Worm (Caenorhabditis elegans): ENCODE results near the gene dhhc-13.

DNA sequence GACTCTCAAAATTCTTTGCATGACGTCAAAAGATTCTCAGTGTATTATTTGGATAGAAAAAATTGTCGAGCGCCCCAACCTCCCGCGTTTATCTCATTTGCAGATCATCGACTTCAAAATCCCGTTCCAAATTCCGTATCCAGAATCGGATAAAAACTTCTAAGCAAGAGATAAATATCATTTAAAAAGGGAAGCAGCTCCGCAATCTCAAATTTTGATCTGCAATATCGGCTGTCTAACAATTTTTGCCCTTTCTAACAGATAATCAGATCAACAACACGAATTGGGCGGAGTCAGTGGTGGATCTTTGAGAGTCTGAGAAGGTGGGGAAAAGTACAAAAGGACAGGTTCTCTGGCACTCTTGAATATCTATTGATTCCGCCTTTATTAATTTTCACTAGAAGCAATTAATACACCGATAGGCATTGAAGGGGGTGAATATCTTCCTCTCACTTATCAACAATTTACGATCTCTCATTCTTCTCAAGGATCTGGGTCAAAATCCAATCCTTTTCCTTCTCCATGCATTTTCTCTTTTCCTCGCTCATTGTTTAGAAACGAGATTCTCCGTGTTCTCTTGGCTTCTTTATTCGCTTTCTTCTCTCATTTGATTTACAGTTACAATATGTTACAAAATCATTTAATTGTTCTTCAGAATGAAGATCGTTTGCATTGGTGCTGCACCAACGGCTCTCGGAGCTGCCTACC, 31.8 kb upstream of the dhhc-13 start, which contains the start of gene glf-1:
- no peak for TF ChIP-seq lin-13 (tag; optimal IDR thresholded peaks at IDR 0.05)
- no peak for TF ChIP-seq lin-32 (GFP tag; optimal IDR thresholded peaks at IDR 0.05)
- TF ChIP-seq pha-4 (tag; optimal IDR thresholded peaks at IDR 0.05), result no peak
